Fruit fly (Drosophila melanogaster): ENCODE measurements around the gene CG5708.

CG5708 gene

DNA sequence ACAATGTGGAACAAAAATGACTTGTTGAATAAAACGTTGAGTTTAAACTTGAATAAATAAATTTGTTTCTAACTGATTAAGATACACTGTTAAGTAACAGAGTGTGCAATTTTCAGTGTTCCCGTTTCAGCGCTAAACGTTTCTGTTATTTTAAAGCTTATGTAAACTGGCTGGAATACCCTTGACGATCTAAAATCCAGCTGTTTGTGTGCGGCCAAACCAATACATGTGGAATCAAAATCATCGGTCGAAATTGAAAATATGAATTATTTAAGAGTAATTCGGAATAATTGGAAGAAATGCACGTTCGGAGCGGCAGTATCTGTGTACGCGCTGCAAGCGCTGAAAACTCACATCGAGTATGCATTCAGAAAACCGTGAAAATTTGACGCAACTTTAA is 43.2 kb upstream of the CG5708 start, which contains the start of gene Mulk (continued):
- TF ChIP-seq kah (GFP tag; optimal IDR thresholded peaks at IDR 0.05) (no peak), Ptx1 (GFP tag; IDR thresholded peaks at IDR 0.05) (no peak), stwl (tag; optimal IDR thresholded peaks at IDR 0.05) (peak; percentile 36), bcd (GFP tag; optimal IDR thresholded peaks at IDR 0.05) (no peak), CG15479 (GFP tag; optimal IDR thresholded peaks at IDR 0.05) (no peak), her (GFP tag; optimal IDR thresholded peaks at IDR 0.05) (no peak), CG30020 (tag; optimal IDR thresholded peaks at IDR 0.05) (peak; percentile 90), cg (GFP tag; optimal IDR thresholded peaks at IDR 0.05) (peak; percentile 72)

DNA sequence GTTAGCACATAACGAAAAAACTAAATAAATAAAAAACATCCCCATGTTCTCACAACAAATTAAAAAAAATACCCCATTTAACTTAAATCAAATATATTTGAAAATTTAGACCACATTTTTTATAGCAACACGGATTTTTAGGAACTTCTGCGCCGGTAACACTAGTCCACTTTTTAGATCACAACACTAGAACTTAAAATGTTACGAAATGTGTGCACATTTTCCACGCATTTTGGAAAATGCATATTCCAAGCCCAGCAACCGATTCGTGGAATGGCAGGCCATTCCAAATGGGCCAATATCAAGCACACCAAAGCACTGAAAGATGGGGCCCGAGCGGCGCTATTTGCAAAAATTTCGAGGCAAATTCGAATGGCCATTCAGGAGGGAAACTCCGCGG is 42.1 kb upstream of the CG5708 start, which contains the start of gene CG4957:
TSS of gene CG4957 (plus strand) at position 185 of the 400 bp plus-strand sequence.
- TF ChIP-seq CG34224 (GFP tag; IDR thresholded peaks at IDR 0.05; ENCODE audit: partially characterized antibody): 0 out of 3 replicates have a peak, but pooled peaks have one; percentile 14
- TF ChIP-seq sens (GFP tag): peak; percentile 53
- TF ChIP-seq nerfin-1 (tag; optimal IDR thresholded peaks at IDR 0.05): peak; percentile 9
- peak; percentile 52 for TF ChIP-seq MBD-R2 (GFP tag; IDR thresholded peaks at IDR 0.05)
- TF ChIP-seq run (tag; optimal IDR thresholded peaks at IDR 0.05): no peak
- peak; percentile 30 for TF ChIP-seq stwl (tag; optimal IDR thresholded peaks at IDR 0.05)
- TF ChIP-seq Dp (GFP tag; optimal IDR thresholded peaks at IDR 0.05): peak; percentile 18
- peak; percentile 30 for TF ChIP-seq CG9797 (GFP tag; optimal IDR thresholded peaks at IDR 0.05)
- 0 out of 4 replicates have a peak, but pooled peaks have one; percentile 25 for TF ChIP-seq chinmo (GFP tag; IDR thresholded peaks at IDR 0.05; ENCODE audit: partially characterized antibody)
- peak; percentile 79 for TF ChIP-seq sd (tag; optimal IDR thresholded peaks at IDR 0.05)
- peak in 1 of 2 experiments; percentile 78 for TF ChIP-seq Pdp1 (GFP tag; optimal IDR thresholded peaks at IDR 0.05)
- TF ChIP-seq grau (tag; optimal IDR thresholded peaks at IDR 0.05): no peak
- peak; percentile 70 for TF ChIP-seq gfzf (GFP tag; optimal IDR thresholded peaks at IDR 0.05)
- peak; percentile 46 for TF ChIP-seq E2f2 (GFP tag; IDR thresholded peaks at IDR 0.05)
- TF ChIP-seq CG17385 (GFP tag; optimal IDR thresholded peaks at IDR 0.05): no peak
- TF ChIP-seq CG7271 (tag; optimal IDR thresholded peaks at IDR 0.05): no peak
- peak; percentile 14 for TF ChIP-seq Ets97D (GFP tag; optimal IDR thresholded peaks at IDR 0.05)
- peak; percentile 33 for TF ChIP-seq pzg (GFP tag; optimal IDR thresholded peaks at IDR 0.05)

DNA sequence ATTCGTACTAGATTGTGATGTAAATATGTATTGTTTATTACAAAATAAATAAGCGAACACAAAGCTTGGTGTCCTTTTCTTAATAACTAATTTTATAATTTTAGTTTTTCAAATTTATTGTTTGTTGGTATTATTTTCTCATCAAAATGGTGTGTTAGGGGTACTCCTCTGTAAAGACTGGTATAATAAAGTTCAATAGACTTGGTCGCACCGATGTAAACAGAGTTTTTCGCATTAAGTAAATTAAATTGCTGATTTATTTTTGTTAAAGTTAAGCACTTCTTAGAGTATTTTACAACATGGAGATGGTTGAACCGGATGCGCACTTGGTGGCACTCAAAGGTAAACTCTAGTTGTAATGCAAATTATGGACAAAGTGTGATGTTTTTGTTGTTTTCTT is 39.9 kb upstream of the CG5708 start, which contains the start of gene CG4953:
TSS of gene CG4953 (plus strand) at position 193 of the 400 bp plus-strand sequence.
- no peak for TF ChIP-seq ab (GFP tag; optimal IDR thresholded peaks at IDR 0.05)
- TF ChIP-seq kah (GFP tag; optimal IDR thresholded peaks at IDR 0.05): no peak
- no peak for TF ChIP-seq CG6813 (GFP tag; optimal IDR thresholded peaks at IDR 0.05)
- no peak for TF ChIP-seq repo (GFP tag; optimal IDR thresholded peaks at IDR 0.05)
- no peak for TF ChIP-seq inv (GFP tag; IDR thresholded peaks at IDR 0.05; ENCODE audit: partially characterized antibody)
- no peak for TF ChIP-seq CG7271 (tag; optimal IDR thresholded peaks at IDR 0.05)
- peak; percentile 65 for TF ChIP-seq CG30020 (tag; optimal IDR thresholded peaks at IDR 0.05)
- peak; percentile 4 for TF ChIP-seq CG12659 (GFP tag; optimal IDR thresholded peaks at IDR 0.05)
- TF ChIP-seq Dp (GFP tag; optimal IDR thresholded peaks at IDR 0.05): peak; percentile 14
- TF ChIP-seq pfk (GFP tag; optimal IDR thresholded peaks at IDR 0.05): peak; percentile 22
- no peak for TF ChIP-seq GATAe (GFP tag; conservative IDR thresholded peaks at IDR 0.05)
- TF ChIP-seq CG4360 (GFP tag; IDR thresholded peaks at IDR 0.05): no peak
- TF ChIP-seq CG7556 (GFP tag; optimal IDR thresholded peaks at IDR 0.05): no peak
- peak; percentile 3 for TF ChIP-seq CG1603 (tag; optimal IDR thresholded peaks at IDR 0.05)
- peak; percentile 26; the same call in 1 of the 2 replicates for TF ChIP-seq E2f2 (GFP tag; IDR thresholded peaks at IDR 0.05)
- TF ChIP-seq CG4617 (GFP tag; optimal IDR thresholded peaks at IDR 0.05; ENCODE audit: borderline replicate concordance): peak; percentile 25
- TF ChIP-seq MESR4 (GFP tag; optimal IDR thresholded peaks at IDR 0.05): peak; percentile 33
- TF ChIP-seq Pdp1 (GFP tag; optimal IDR thresholded peaks at IDR 0.05): no peak
- no peak for TF ChIP-seq trh (GFP tag; optimal IDR thresholded peaks at IDR 0.05)
- TF ChIP-seq CG15514 (GFP tag; optimal IDR thresholded peaks at IDR 0.05): no peak
- no peak for TF ChIP-seq Fer1 (GFP tag; optimal IDR thresholded peaks at IDR 0.05)
- TF ChIP-seq CG17912 (GFP tag; optimal IDR thresholded peaks at IDR 0.05): no peak
- TF ChIP-seq phol (tag; optimal IDR thresholded peaks at IDR 0.05): peak; percentile 0
- no peak for TF ChIP-seq CG17359 (tag; optimal IDR thresholded peaks at IDR 0.05)
- TF ChIP-seq sc (optimal IDR thresholded peaks at IDR 0.05): no peak
- no peak for TF ChIP-seq sc (GFP tag; optimal IDR thresholded peaks at IDR 0.05)
- TF ChIP-seq vnd (GFP tag; IDR thresholded peaks at IDR 0.05; ENCODE audit: partially characterized antibody): no peak

Measured in whole organism, embryonic.